Fruit fly (Drosophila melanogaster): ENCODE measurements around the gene CG5854.

Gene CG5854

DNA sequence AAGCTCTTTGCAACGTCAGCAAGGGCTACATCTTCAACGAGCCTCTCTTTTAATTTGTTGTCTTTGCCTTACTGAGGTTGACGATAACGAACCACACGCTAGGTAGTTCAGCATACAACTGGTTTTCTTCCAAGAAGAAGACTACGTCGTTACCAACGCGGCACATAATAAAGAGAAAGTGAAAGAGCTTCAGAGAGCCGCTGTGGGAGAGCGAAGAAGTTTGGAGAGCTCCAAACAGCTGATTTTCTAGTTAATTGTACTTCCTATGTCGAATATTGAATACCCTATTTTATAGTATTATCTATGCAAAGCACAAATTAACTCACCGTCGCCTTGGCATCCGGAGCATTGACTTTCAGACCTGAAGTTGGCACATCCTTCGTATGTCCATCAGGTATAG lies 21.7 kb downstream of the CG5854 start (continued):
- no peak for TF ChIP-seq jumu (GFP tag; optimal IDR thresholded peaks at IDR 0.05)
- TF ChIP-seq Lim3 (GFP tag; IDR thresholded peaks at IDR 0.05): no peak
- TF ChIP-seq CG3163 (GFP tag; optimal IDR thresholded peaks at IDR 0.05): peak; percentile 66
- no peak for TF ChIP-seq Spps (tag; optimal IDR thresholded peaks at IDR 0.05)
- no peak for TF ChIP-seq az2 (GFP tag; optimal IDR thresholded peaks at IDR 0.05)
- TF ChIP-seq CG15269 (tag; optimal IDR thresholded peaks at IDR 0.05): no peak
- TF ChIP-seq Eip74EF (GFP tag; optimal IDR thresholded peaks at IDR 0.05): peak in 1 of 2 experiments; percentile 88
- TF ChIP-seq CG9215 (GFP tag; IDR thresholded peaks at IDR 0.05): no peak
- TF ChIP-seq luna (GFP tag; optimal IDR thresholded peaks at IDR 0.05): no peak
- TF ChIP-seq Tbp (GFP tag; optimal IDR thresholded peaks at IDR 0.05): no peak
- no peak for TF ChIP-seq hkb (optimal IDR thresholded peaks at IDR 0.05)
- TF ChIP-seq hkb (GFP tag; IDR thresholded peaks at IDR 0.05): 0 out of 2 replicates have a peak, but pooled peaks have one; percentile 34
- no peak for TF ChIP-seq hb (GFP tag; IDR thresholded peaks at IDR 0.05; ENCODE audit: partially characterized antibody)
- TF ChIP-seq CrebB (tag; optimal IDR thresholded peaks at IDR 0.05): no peak
- TF ChIP-seq CG31388 (GFP tag; optimal IDR thresholded peaks at IDR 0.05): no peak
- TF ChIP-seq chn (GFP tag; optimal IDR thresholded peaks at IDR 0.05): no peak
- TF ChIP-seq Mes4 (GFP tag; optimal IDR thresholded peaks at IDR 0.05): no peak
- peak; percentile 93 for TF ChIP-seq Blimp-1 (GFP tag; optimal IDR thresholded peaks at IDR 0.05)
- TF ChIP-seq CG9437 (GFP tag; optimal IDR thresholded peaks at IDR 0.05): no peak
- no peak for TF ChIP-seq Hsf (GFP tag; optimal IDR thresholded peaks at IDR 0.05)
- peak; percentile 61 to 64 for TF ChIP-seq Trl (optimal IDR thresholded peaks at IDR 0.05)
- no peak for TF ChIP-seq Trl (GFP tag; optimal IDR thresholded peaks at IDR 0.05)
- TF ChIP-seq otp (GFP tag; IDR thresholded peaks at IDR 0.05): no peak
- no peak for TF ChIP-seq ara (GFP tag; IDR thresholded peaks at IDR 0.05)
- TF ChIP-seq CG16815 (GFP tag; optimal IDR thresholded peaks at IDR 0.05): no peak
- TF ChIP-seq Hr39 (optimal IDR thresholded peaks at IDR 0.05): no peak
- no peak for TF ChIP-seq CG4360 (GFP tag; IDR thresholded peaks at IDR 0.05)
- TF ChIP-seq CG17612 (GFP tag; IDR thresholded peaks at IDR 0.05): no peak
- no peak for TF ChIP-seq CG13424 (tag; optimal IDR thresholded peaks at IDR 0.05)
- no peak for TF ChIP-seq CG11456 (GFP tag; IDR thresholded peaks at IDR 0.05)
- no peak for TF ChIP-seq HLH4C (GFP tag; IDR thresholded peaks at IDR 0.05; ENCODE audit: partially characterized antibody)
- no peak for TF ChIP-seq CG11723 (GFP tag; optimal IDR thresholded peaks at IDR 0.05)
- no peak for TF ChIP-seq slou (GFP tag; optimal IDR thresholded peaks at IDR 0.05)
- no peak for TF ChIP-seq pho (GFP tag; optimal IDR thresholded peaks at IDR 0.05)
- no peak for TF ChIP-seq CG17912 (GFP tag; optimal IDR thresholded peaks at IDR 0.05)
- TF ChIP-seq D19A (tag; optimal IDR thresholded peaks at IDR 0.05): peak; percentile 81
- TF ChIP-seq twi (tag; optimal IDR thresholded peaks at IDR 0.05): no peak
- TF ChIP-seq grau (tag; optimal IDR thresholded peaks at IDR 0.05): no peak
- TF ChIP-seq CG34422 (GFP tag; IDR thresholded peaks at IDR 0.05): no peak
- no peak for TF ChIP-seq lilli (GFP tag; optimal IDR thresholded peaks at IDR 0.05)
- TF ChIP-seq CG7987 (GFP tag; optimal IDR thresholded peaks at IDR 0.05): no peak
- no peak for TF ChIP-seq caup (GFP tag; optimal IDR thresholded peaks at IDR 0.05; ENCODE audit: severe bottlenecking)

DNA sequence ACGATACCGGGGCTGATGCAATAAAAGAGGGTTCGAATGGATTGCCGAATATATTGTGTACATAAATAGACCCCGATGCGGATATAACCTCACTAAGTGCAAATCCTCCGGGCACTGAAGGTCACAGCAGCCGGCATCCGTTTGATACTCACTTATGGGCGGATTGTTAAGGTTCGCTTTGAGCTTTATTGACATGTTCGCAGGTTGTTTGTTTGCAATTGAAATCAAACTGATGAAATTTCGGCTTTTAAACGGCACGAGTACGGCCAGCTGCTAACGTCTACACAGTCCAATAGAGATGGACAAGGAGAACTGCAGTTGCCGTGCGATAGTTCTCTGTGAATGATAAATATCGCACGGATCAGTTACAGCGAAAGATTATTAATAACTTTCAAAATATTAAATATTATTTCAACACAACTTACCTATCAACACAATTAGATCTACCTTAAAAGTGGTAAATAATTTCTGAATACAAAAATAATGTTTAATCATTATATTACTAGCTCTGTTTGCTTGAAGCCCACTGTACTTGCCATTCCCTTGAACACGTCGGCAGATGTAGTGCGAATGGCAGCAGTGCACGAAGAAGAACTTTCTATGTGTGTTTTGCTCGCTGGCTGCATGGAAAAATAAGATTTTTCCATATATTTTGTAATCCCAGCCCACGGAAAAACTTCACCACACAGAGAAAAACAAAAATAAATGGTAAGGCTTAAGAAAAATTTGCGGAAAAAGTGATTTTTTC lies 24.6 kb downstream of the CG5854 start, which contains the start of the genes GluProRS and AP-1sigma:
GluProRS (minus strand) TSS at position 301 of the 748 bp plus-strand sequence.
AP-1sigma (plus strand) TSS at position 561 of the 748 bp plus-strand sequence.
- TF ChIP-seq CG3407 (GFP tag; optimal IDR thresholded peaks at IDR 0.05) (peak; percentile 83), Doc3 (GFP tag; IDR thresholded peaks at IDR 0.05; ENCODE audit: partially characterized antibody) (peak; percentile 93), phol (tag; optimal IDR thresholded peaks at IDR 0.05) (peak; percentile 94), CG3847 (GFP tag; IDR thresholded peaks at IDR 0.05) (peak; percentile 96), HmgD (GFP tag; optimal IDR thresholded peaks at IDR 0.05) (peak; percentile 85), emc (GFP tag; optimal IDR thresholded peaks at IDR 0.05) (peak; percentile 77), CG10267 (tag; optimal IDR thresholded peaks at IDR 0.05) (peak; percentile 82), CG8924 (tag; optimal IDR thresholded peaks at IDR 0.05) (peak; percentile 88), CG11085 (GFP tag; IDR thresholded peaks at IDR 0.05) (peak; percentile 95), lov (optimal IDR thresholded peaks at IDR 0.05) (no peak), lov (GFP tag; IDR thresholded peaks at IDR 0.05) (peak; percentile 86; the same call in 2 of the 3 replicates), fd96Cb (tag; optimal IDR thresholded peaks at IDR 0.05) (peak; percentile 91)
